Worm (Caenorhabditis elegans) whole organism, early embryonic: ENCODE measurements around the gene twk-7.

Source experiments
- B0310.2 ChIP-seq: sonication (generic microtip); optimal IDR thresholded peaks from 2 replicates; lab custom pipeline; 2016; ENCODE audit warnings: mild to moderate bottlenecking, missing genetic modification characterization, missing compliant biosample characterization
- F13C5.2 ChIP-seq: sonication (generic microtip); optimal IDR thresholded peaks from 2 replicates; lab custom pipeline; 2017; ENCODE audit warnings: mild to moderate bottlenecking, missing genetic modification characterization, inconsistent platforms, missing compliant biosample characterization
- ama-1 ChIP-seq: fragments of 150-350 bp; optimal IDR thresholded peaks from 2 replicates; lab custom pipeline; 2014
- ceh-13 ChIP-seq: fragments of 200-800 bp; sonication (Bioruptor generic); optimal IDR thresholded peaks from 2 replicates; lab custom pipeline; 2018; ENCODE audit warnings: mild to moderate bottlenecking, missing genetic modification characterization, missing compliant biosample characterization
- flt-1 ChIP-seq: fragments of 200-800 bp; sonication (Bioruptor generic); IDR thresholded peaks from 2 replicates; pipeline ENCODE4 v1.3.6; 2022; ENCODE audit warnings: missing genetic modification characterization, missing compliant biosample characterization
- hmbx-1 ChIP-seq: sonication (generic microtip); optimal IDR thresholded peaks from 2 replicates; lab custom pipeline; 2016; ENCODE audit warnings: mild to moderate bottlenecking, missing genetic modification characterization, missing compliant biosample characterization
- hmg-4 ChIP-seq: fragments of 200-800 bp; sonication (Bioruptor generic); optimal IDR thresholded peaks from 2 replicates; lab custom pipeline; 2018; ENCODE audit warnings: mild to moderate bottlenecking, missing genetic modification characterization, missing compliant biosample characterization
- hnd-1 ChIP-seq: sonication (generic microtip); optimal IDR thresholded peaks from 2 replicates; lab custom pipeline; 2016; ENCODE audit warnings: missing genetic modification characterization, missing compliant biosample characterization
- pes-1 ChIP-seq: fragments of 200-800 bp; sonication (Bioruptor generic); IDR thresholded peaks from 2 replicates; pipeline ENCODE4 v1.3.6; 2022; ENCODE audit warnings: missing genetic modification reagents, missing genetic modification characterization, missing compliant biosample characterization
- sea-1 ChIP-seq: fragments of 200-800 bp; sonication (Bioruptor generic); conservative IDR thresholded peaks from 2 replicates; pipeline ENCODE4 v1.3.6; 2022; ENCODE audit warnings: missing genetic modification characterization, missing compliant biosample characterization
- tbx-11 ChIP-seq: fragments of 200-800 bp; sonication (Bioruptor generic); IDR thresholded peaks from 2 replicates; pipeline ENCODE4 v1.3.6; 2022; ENCODE audit warnings: missing genetic modification characterization, missing compliant biosample characterization
- tra-4 ChIP-seq: sonication (generic microtip); optimal IDR thresholded peaks from 2 replicates; lab custom pipeline; 2017; ENCODE audit warnings: missing genetic modification characterization, missing compliant biosample characterization

- TF ChIP-seq ama-1 (lab: Kevin White, UChicago), result no peak
- no peak for TF ChIP-seq hnd-1 (tag; lab: Kevin White, UChicago)
- no peak for TF ChIP-seq hmg-4 (GFP tag; lab: Kevin White, UChicago)
- no peak for TF ChIP-seq F13C5.2 (tag; lab: Kevin White, UChicago)
- no peak for TF ChIP-seq flt-1 (GFP tag; lab: Robert Waterston, UW)
- no peak for TF ChIP-seq tbx-11
- no peak for TF ChIP-seq B0310.2 (tag; lab: Kevin White, UChicago)
- TF ChIP-seq ceh-13 (GFP tag; lab: Kevin White, UChicago), result no peak
- TF ChIP-seq tra-4 (tag; lab: Kevin White, UChicago), result no peak
- no peak for TF ChIP-seq sea-1 (GFP tag; lab: Robert Waterston, UW)
- TF ChIP-seq pes-1 (GFP tag; lab: Robert Waterston, UW), result no peak
- TF ChIP-seq hmbx-1 (tag; lab: Kevin White, UChicago), result no peak
Observed at ce11 chrIII:8614490-8614889, 29.0 kb downstream of the twk-7 start, which contains the start of gene rha-2.
